Worm (Caenorhabditis elegans) whole organism, L1 larva: ENCODE data around the gene T22F3.12.

Source experiments
- C04F5.9 ChIP-seq: sonication (generic microtip); optimal IDR thresholded peaks from 2 replicates; lab custom pipeline; 2016; ENCODE audit warnings: missing genetic modification characterization, missing compliant biosample characterization
- F16B12.6 ChIP-seq: fragments of 150-350 bp; optimal IDR thresholded peaks from 2 replicates; lab custom pipeline; 2014; ENCODE audit warnings: missing biosample characterization, missing genetic modification characterization
- alr-1 ChIP-seq: fragments of 200-800 bp; sonication (Bioruptor generic); optimal IDR thresholded peaks from 2 replicates; lab custom pipeline; 2018; ENCODE audit warnings: borderline replicate concordance, mild to moderate bottlenecking, missing genetic modification characterization, missing compliant biosample characterization
- ceh-82 ChIP-seq, 3 experiments: fragments of 150-350 bp in 1 of 3; sonication (generic microtip) in 2 of 3; optimal IDR thresholded peaks; 2 replicates each; lab custom pipeline; 2014 to 2017; ENCODE audit warnings: missing biosample characterization in 3 of 3, missing genetic modification characterization in 3 of 3
- ces-1 ChIP-seq: fragments of 150-350 bp; optimal IDR thresholded peaks from 2 replicates; lab custom pipeline; 2014; ENCODE audit warnings: missing biosample characterization, missing genetic modification reagents, missing genetic modification characterization
- dpl-1 ChIP-seq, 3 experiments: fragments of 150-350 bp in 2 of 3; sonication (generic microtip) in 1 of 3; optimal IDR thresholded peaks; 2 replicates each; lab custom pipeline; 2014 to 2017; ENCODE audit warnings: missing biosample characterization in 3 of 3, missing genetic modification characterization in 3 of 3, missing genetic modification reagents in 3 of 3
- dsc-1 ChIP-seq: sonication (generic microtip); optimal IDR thresholded peaks from 2 replicates; lab custom pipeline; 2016; ENCODE audit warnings: mild to moderate bottlenecking, missing genetic modification characterization, missing compliant biosample characterization
- efl-1 ChIP-seq, 4 experiments: fragments of 150-350 bp; optimal IDR thresholded peaks in 3 of 4; peaks in 1 of 4; 1 replicate in 1 of 4; 2 replicates in 3 of 4; lab custom pipeline; 2014; ENCODE audit warnings: missing biosample characterization in 2 of 4, missing genetic modification characterization in 2 of 4, missing genetic modification reagents in 2 of 4
- elt-2 ChIP-seq: sonication (generic microtip); optimal IDR thresholded peaks from 2 replicates; lab custom pipeline; 2016; ENCODE audit warnings: missing genetic modification characterization, mild to moderate bottlenecking, inconsistent platforms, missing compliant biosample characterization, missing genetic modification reagents
- fkh-4 ChIP-seq: sonication (generic microtip); optimal IDR thresholded peaks from 2 replicates; lab custom pipeline; 2016; ENCODE audit warnings: missing compliant biosample characterization, missing genetic modification characterization, borderline replicate concordance
- fkh-8 ChIP-seq: sonication (generic microtip); optimal IDR thresholded peaks from 2 replicates; lab custom pipeline; 2016; ENCODE audit warnings: mild to moderate bottlenecking, missing genetic modification characterization, missing compliant biosample characterization
- fos-1 ChIP-seq: fragments of 150-350 bp; optimal IDR thresholded peaks from 2 replicates; lab custom pipeline; 2014; ENCODE audit warnings: missing biosample characterization, missing genetic modification characterization
- lin-14 ChIP-seq: fragments of 200-800 bp; sonication (Bioruptor generic); optimal IDR thresholded peaks from 2 replicates; lab custom pipeline; 2018; ENCODE audit warnings: mild to moderate bottlenecking, missing genetic modification characterization, moderate library complexity, missing compliant biosample characterization
- lin-15B ChIP-seq: fragments of 150-350 bp; sonication (generic microtip); optimal IDR thresholded peaks from 3 replicates; lab custom pipeline; 2014; ENCODE audit warnings: missing biosample characterization, missing genetic modification characterization
- lin-35 ChIP-seq, 2 experiments: fragments of 150-350 bp; optimal IDR thresholded peaks; 2 replicates each; lab custom pipeline; 2014; ENCODE audit warnings: missing biosample characterization in 2 of 2, missing genetic modification characterization in 2 of 2, missing genetic modification reagents in 2 of 2
- lir-3 ChIP-seq: sonication (generic microtip); optimal IDR thresholded peaks from 2 replicates; lab custom pipeline; 2016; ENCODE audit warnings: mild to moderate bottlenecking, missing genetic modification characterization, moderate library complexity, missing compliant biosample characterization; ENCODE audit not compliant: poor library complexity
- lsy-2 ChIP-seq, 2 experiments: fragments of 150-350 bp; optimal IDR thresholded peaks; 2 replicates each; lab custom pipeline; 2014; ENCODE audit warnings: missing biosample characterization in 2 of 2, missing genetic modification characterization in 2 of 2
- mab-9 ChIP-seq: fragments of 200-800 bp; sonication (Bioruptor generic); IDR thresholded peaks from 2 replicates; pipeline ENCODE4 v1.3.6; 2022; ENCODE audit warnings: missing genetic modification reagents, missing genetic modification characterization, missing compliant biosample characterization
- mdl-1 ChIP-seq, 2 experiments: fragments of 150-350 bp; optimal IDR thresholded peaks; 2 replicates each; lab custom pipeline; 2014 to 2017; ENCODE audit warnings: missing biosample characterization in 2 of 2, missing genetic modification characterization in 2 of 2, inconsistent platforms in 1 of 2
- mep-1 ChIP-seq: fragments of 150-350 bp; optimal IDR thresholded peaks from 2 replicates; lab custom pipeline; 2014; ENCODE audit warnings: missing biosample characterization, missing genetic modification characterization
- nhr-12 ChIP-seq: sonication (generic microtip); optimal IDR thresholded peaks from 2 replicates; lab custom pipeline; 2017; ENCODE audit warnings: missing biosample characterization, missing genetic modification characterization
- nhr-19 ChIP-seq: fragments of 200-800 bp; sonication (Bioruptor generic); conservative IDR thresholded peaks from 2 replicates; pipeline ENCODE4 v1.3.6; 2022; ENCODE audit warnings: missing genetic modification characterization, missing compliant biosample characterization
- nhr-20 ChIP-seq: sonication (generic microtip); optimal IDR thresholded peaks from 2 replicates; lab custom pipeline; 2016; ENCODE audit warnings: mild to moderate bottlenecking, missing genetic modification characterization, missing compliant biosample characterization
- nhr-28 ChIP-seq: fragments of 150-350 bp; optimal IDR thresholded peaks from 2 replicates; lab custom pipeline; 2014; ENCODE audit warnings: missing biosample characterization, missing genetic modification characterization
- nhr-47 ChIP-seq: sonication (generic microtip); optimal IDR thresholded peaks from 2 replicates; lab custom pipeline; 2016; ENCODE audit warnings: mild to moderate bottlenecking, missing genetic modification characterization, moderate library complexity, missing compliant biosample characterization
- nhr-71 ChIP-seq: sonication (generic microtip); optimal IDR thresholded peaks from 2 replicates; lab custom pipeline; 2016; ENCODE audit warnings: mild to moderate bottlenecking, missing genetic modification characterization, moderate library complexity, missing compliant biosample characterization
- nhr-77 ChIP-seq: fragments of 150-350 bp; optimal IDR thresholded peaks from 2 replicates; lab custom pipeline; 2014; ENCODE audit warnings: missing biosample characterization, missing genetic modification characterization
- nhr-90 ChIP-seq: sonication (generic microtip); optimal IDR thresholded peaks from 2 replicates; lab custom pipeline; 2016; ENCODE audit warnings: mild to moderate bottlenecking, missing genetic modification characterization, missing compliant biosample characterization; ENCODE audit not compliant: poor library complexity
- pax-3 ChIP-seq: fragments of 200-800 bp; sonication (Bioruptor generic); optimal IDR thresholded peaks from 2 replicates; lab custom pipeline; 2018; ENCODE audit warnings: mild to moderate bottlenecking, missing genetic modification characterization, moderate library complexity, missing compliant biosample characterization
- pqm-1 ChIP-seq: sonication (generic microtip); optimal IDR thresholded peaks from 3 replicates; lab custom pipeline; 2017; ENCODE audit warnings: missing biosample characterization, missing genetic modification characterization
- snu-23 ChIP-seq: sonication (generic microtip); optimal IDR thresholded peaks from 2 replicates; lab custom pipeline; 2016; ENCODE audit warnings: missing genetic modification characterization, missing compliant biosample characterization
- sptf-1 ChIP-seq: fragments of 150-350 bp; optimal IDR thresholded peaks from 2 replicates; lab custom pipeline; 2014; ENCODE audit warnings: missing biosample characterization, missing genetic modification characterization
- unc-130 ChIP-seq: fragments of 150-350 bp; optimal IDR thresholded peaks from 2 replicates; lab custom pipeline; 2017; ENCODE audit warnings: missing biosample characterization, missing genetic modification characterization, inconsistent platforms
- xbp-1 ChIP-seq: sonication (generic microtip); optimal IDR thresholded peaks from 2 replicates; lab custom pipeline; 2016; ENCODE audit warnings: missing genetic modification characterization, missing compliant biosample characterization

The T22F3.12 gene

DNA sequence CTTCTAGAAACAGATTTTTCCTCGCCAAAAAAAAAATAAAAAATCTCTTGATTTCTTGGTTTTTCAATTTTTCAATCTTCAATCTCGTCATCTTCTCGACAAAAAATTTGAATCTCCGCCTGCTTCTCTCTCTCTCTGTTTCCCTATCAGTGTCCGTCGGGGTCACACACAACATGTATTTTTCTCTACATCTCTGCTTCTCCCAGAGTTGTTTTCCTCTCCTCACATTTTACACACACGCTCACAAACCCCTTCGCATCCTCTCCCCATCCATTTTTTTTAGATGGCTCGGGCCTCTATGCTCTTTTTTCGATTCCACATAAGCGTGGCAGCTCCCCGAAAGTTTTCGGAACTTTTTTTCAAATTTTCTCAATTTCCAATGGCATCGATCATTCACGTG, 12.2 kb downstream of the T22F3.12 start (continued):
- TF ChIP-seq ceh-82 (tag; optimal IDR thresholded peaks at IDR 0.05; lab: Kevin White, UChicago) (peak in 2 of 3 experiments; percentile 29 to 76), fkh-8 (tag; lab: Kevin White, UChicago) (peak; percentile 15), nhr-20 (tag; lab: Kevin White, UChicago) (peak; percentile 67), sptf-1 (tag; lab: Kevin White, UChicago) (no peak), nhr-12 (no peak), lir-3 (tag; lab: Kevin White, UChicago) (no peak), alr-1 (tag; lab: Kevin White, UChicago) (no peak), nhr-28 (tag; lab: Kevin White, UChicago) (no peak), lsy-2 (tag; optimal IDR thresholded peaks at IDR 0.05; lab: Kevin White, UChicago) (peak; percentile 42 to 64), xbp-1 (tag; lab: Kevin White, UChicago) (peak; percentile 8), nhr-47 (tag; lab: Kevin White, UChicago) (peak; percentile 35), lin-35 (GFP tag; optimal IDR thresholded peaks at IDR 0.05; lab: Kevin White, UChicago) (peak; percentile 73 to 86), snu-23 (GFP tag; lab: Kevin White, UChicago) (peak; percentile 68), fos-1 (tag; lab: Kevin White, UChicago) (peak; percentile 42), unc-130 (tag; lab: Kevin White, UChicago) (peak; percentile 16), nhr-19 (GFP tag; lab: Robert Waterston, UW) (peak; percentile 29; the same call in 1 of the 2 replicates), lin-15B (peak; percentile 86), pqm-1 (no peak), ces-1 (GFP tag; lab: Kevin White, UChicago) (no peak), elt-2 (tag; lab: Kevin White, UChicago) (no peak)
- TF ChIP-seq, all 84 proteins: peak for 26

ce11 chrV:3579248-3579647, 12.8 kb downstream of the T22F3.12 start:
- TF ChIP-seq dsc-1 (tag; lab: Kevin White, UChicago) (peak; percentile 6), lin-14 (GFP tag; lab: Kevin White, UChicago) (peak; percentile 29), efl-1 (optimal IDR thresholded peaks at IDR 0.05; lab: Kevin White, UChicago) (no peak), efl-1 (GFP tag; optimal IDR thresholded peaks at IDR 0.05 in 1 of 2; lab: Kevin White, UChicago) (peak in 1 of 2 experiments; percentile 88), dpl-1 (GFP tag; optimal IDR thresholded peaks at IDR 0.05; lab: Kevin White, UChicago) (peak in 1 of 3 experiments; percentile 11), snu-23 (GFP tag; lab: Kevin White, UChicago) (no peak), fkh-8 (tag; lab: Kevin White, UChicago) (peak; percentile 27), pqm-1 (no peak)

DNA sequence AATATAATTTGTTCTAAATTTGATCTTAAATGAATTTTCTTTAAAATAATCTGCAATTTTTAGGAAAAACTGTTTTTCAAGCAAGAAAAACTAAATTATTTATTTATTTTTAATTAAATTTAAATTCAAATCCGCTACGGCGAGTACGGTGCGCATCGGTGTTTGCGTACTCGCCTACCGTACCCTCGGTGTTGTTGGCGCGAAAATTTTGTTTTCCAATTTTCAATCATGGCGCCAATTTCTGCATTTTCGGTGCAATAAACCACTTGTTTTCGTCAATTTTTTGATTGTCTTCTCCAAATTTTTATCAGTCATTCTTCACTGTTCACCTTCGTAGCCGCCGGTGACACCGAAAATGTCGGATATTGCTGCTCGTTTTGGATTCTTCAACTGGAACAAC, 13.2 kb downstream of the T22F3.12 start, which contains the start of gene pygl-1:
Gene pygl-1, plus strand, starts transcription at position 211 of the 400 bp plus-strand sequence.
- TF ChIP-seq F16B12.6 (tag; lab: Kevin White, UChicago), result peak; percentile 32
- no peak for TF ChIP-seq nhr-77 (tag; lab: Kevin White, UChicago)
- TF ChIP-seq efl-1 (optimal IDR thresholded peaks at IDR 0.05; lab: Kevin White, UChicago), result peak; percentile 46 to 73
- TF ChIP-seq efl-1 (GFP tag; optimal IDR thresholded peaks at IDR 0.05 in 1 of 2; lab: Kevin White, UChicago), result peak; percentile 64 to 90
- TF ChIP-seq lsy-2 (tag; optimal IDR thresholded peaks at IDR 0.05; lab: Kevin White, UChicago), result peak; percentile 64 to 92
- TF ChIP-seq nhr-90 (tag; lab: Kevin White, UChicago), result no peak
- no peak for TF ChIP-seq mdl-1 (tag; optimal IDR thresholded peaks at IDR 0.05; lab: Kevin White, UChicago)
- TF ChIP-seq dpl-1 (GFP tag; optimal IDR thresholded peaks at IDR 0.05; lab: Kevin White, UChicago), result peak in 2 of 3 experiments; percentile 24 to 70
- TF ChIP-seq lin-35 (GFP tag; optimal IDR thresholded peaks at IDR 0.05; lab: Kevin White, UChicago), result peak; percentile 6 to 54
- no peak for TF ChIP-seq sptf-1 (tag; lab: Kevin White, UChicago)
- TF ChIP-seq pax-3 (tag; lab: Kevin White, UChicago), result no peak

DNA sequence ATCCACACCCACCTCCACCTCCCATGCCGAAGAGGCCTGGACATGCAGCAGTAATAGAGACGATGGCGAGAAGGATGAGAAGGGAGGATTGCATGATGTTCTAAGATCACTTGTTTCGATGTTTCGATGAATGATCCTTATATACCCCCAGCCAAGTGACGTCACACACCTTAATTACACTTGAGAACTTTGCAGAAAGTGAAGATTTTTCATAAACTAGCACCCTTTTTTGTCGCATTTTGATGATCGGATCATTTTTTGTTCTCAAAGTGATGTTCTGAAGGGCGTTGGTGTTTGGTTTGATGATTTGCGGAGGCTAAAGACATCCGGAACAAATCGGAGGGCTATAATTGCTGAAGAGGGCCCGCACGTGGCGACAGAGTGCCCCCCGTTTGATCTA, 16.2 kb downstream of the T22F3.12 start, which contains the start of gene grl-27:
Gene grl-27, minus strand, starts transcription at position 101 of the 400 bp plus-strand sequence.
- TF ChIP-seq mep-1 (tag; lab: Kevin White, UChicago) (no peak), sptf-1 (tag; lab: Kevin White, UChicago) (no peak), nhr-71 (tag; lab: Kevin White, UChicago) (no peak), C04F5.9 (tag; lab: Kevin White, UChicago) (no peak), mab-9 (GFP tag; lab: Robert Waterston, UW) (no peak), fkh-4 (tag; lab: Kevin White, UChicago) (no peak)
